Fruit fly (Drosophila melanogaster) whole organism, embryonic: Measurements from ENCODE around the gene p24-1.
A peak's percentile ranks its signal among the peaks of the same experiment; 100 is the strongest.

ENCODE experiments used
- CG10147 ChIP-seq: fragments of 200-800 bp; sonication (Bioruptor generic); optimal IDR thresholded peaks from 2 replicates; lab custom pipeline; 2019; ENCODE audit warnings: missing biosample characterization, mild to moderate bottlenecking, missing genetic modification characterization, moderate library complexity
- CG12744 ChIP-seq: fragments of 200-800 bp; sonication (Bioruptor generic); optimal IDR thresholded peaks from 2 replicates; lab custom pipeline; 2016; ENCODE audit warnings: missing biosample characterization, missing genetic modification characterization
- CG12769 ChIP-seq: fragments of 200-800 bp; sonication (Bioruptor generic); optimal IDR thresholded peaks from 2 replicates; lab custom pipeline; 2019; ENCODE audit warnings: missing biosample characterization, mild to moderate bottlenecking, missing genetic modification characterization, moderate library complexity
- CG13624 ChIP-seq: fragments of 200-800 bp; sonication (Bioruptor generic); optimal IDR thresholded peaks from 2 replicates; lab custom pipeline; 2016; ENCODE audit warnings: missing biosample characterization, missing genetic modification characterization
- CG14667 ChIP-seq: fragments of 200-800 bp; sonication (Bioruptor generic); IDR thresholded peaks from 2 replicates; pipeline ENCODE4 v1.3.6; 2022; ENCODE audit warnings: missing biosample characterization, missing genetic modification characterization
- CG1603 ChIP-seq: fragments of 200-800 bp; sonication (Bioruptor generic); optimal IDR thresholded peaks from 2 replicates; lab custom pipeline; 2019; ENCODE audit warnings: missing biosample characterization, mild to moderate bottlenecking, missing genetic modification characterization, moderate library complexity
- CG17186 ChIP-seq: fragments of 200-800 bp; sonication (Bioruptor generic); optimal IDR thresholded peaks from 3 replicates; lab custom pipeline; 2017; ENCODE audit warnings: missing biosample characterization, missing genetic modification reagents, missing genetic modification characterization
- CG17328 ChIP-seq: fragments of 200-800 bp; sonication (Bioruptor generic); IDR thresholded peaks from 2 replicates; pipeline ENCODE4 v1.3.6; 2022; ENCODE audit warnings: missing biosample characterization, missing genetic modification characterization
- CG18619 ChIP-seq: fragments of 200-800 bp; sonication (Bioruptor generic); optimal IDR thresholded peaks from 3 replicates; lab custom pipeline; 2017; ENCODE audit warnings: missing biosample characterization, mild to moderate bottlenecking, missing genetic modification characterization
- CG2116 ChIP-seq: fragments of 200-800 bp; sonication (Bioruptor generic); optimal IDR thresholded peaks from 3 replicates; lab custom pipeline; 2018; ENCODE audit warnings: missing biosample characterization, mild to moderate bottlenecking, missing genetic modification characterization
- CG31365 ChIP-seq: fragments of 200-800 bp; sonication (Bioruptor generic); optimal IDR thresholded peaks from 2 replicates; lab custom pipeline; 2018; ENCODE audit warnings: missing biosample characterization, mild to moderate bottlenecking, missing genetic modification characterization
- CG4328 ChIP-seq: fragments of 200-800 bp; sonication (Bioruptor generic); optimal IDR thresholded peaks from 3 replicates; lab custom pipeline; 2017; ENCODE audit warnings: missing biosample characterization, missing genetic modification reagents, missing genetic modification characterization
- CG4404 ChIP-seq: fragments of 200-800 bp; sonication (Bioruptor generic); IDR thresholded peaks from 2 replicates; pipeline ENCODE4 v1.3.6; 2022; ENCODE audit warnings: missing biosample characterization, missing genetic modification characterization
- CG6254 ChIP-seq: fragments of 200-800 bp; sonication (Bioruptor generic); optimal IDR thresholded peaks from 3 replicates; lab custom pipeline; 2017; ENCODE audit warnings: mild to moderate bottlenecking, missing biosample characterization, missing genetic modification reagents, missing genetic modification characterization
- CG6813 ChIP-seq: fragments of 200-800 bp; sonication (Bioruptor generic); optimal IDR thresholded peaks from 2 replicates; lab custom pipeline; 2017; ENCODE audit warnings: missing biosample characterization, missing genetic modification characterization, mild to moderate bottlenecking, moderate library complexity, missing genetic modification reagents
- CG8089 ChIP-seq: fragments of 200-800 bp; sonication (Bioruptor generic); optimal IDR thresholded peaks from 3 replicates; lab custom pipeline; 2016; ENCODE audit warnings: missing biosample characterization, missing genetic modification characterization
- CG8281 ChIP-seq: fragments of 200-800 bp; sonication (Bioruptor generic); optimal IDR thresholded peaks from 2 replicates; lab custom pipeline; 2018; ENCODE audit warnings: missing biosample characterization, mild to moderate bottlenecking, missing genetic modification characterization, moderate library complexity
- CG8388 ChIP-seq: fragments of 200-800 bp; sonication (Bioruptor generic); optimal IDR thresholded peaks from 2 replicates; lab custom pipeline; 2019; ENCODE audit warnings: missing biosample characterization, mild to moderate bottlenecking, missing genetic modification characterization, moderate library complexity
- CG8478 ChIP-seq: fragments of >200 bp; optimal IDR thresholded peaks from 2 replicates; lab custom pipeline; 2018
- CG9437 ChIP-seq: fragments of 200-800 bp; sonication (Bioruptor generic); optimal IDR thresholded peaks from 2 replicates; lab custom pipeline; 2018; ENCODE audit warnings: missing biosample characterization, mild to moderate bottlenecking, missing genetic modification characterization
- CG9727 ChIP-seq: fragments of 200-800 bp; sonication (Bioruptor generic); optimal IDR thresholded peaks from 3 replicates; lab custom pipeline; 2017; ENCODE audit warnings: missing biosample characterization, mild to moderate bottlenecking, missing genetic modification characterization
- Chrac-16 ChIP-seq: fragments of 200-800 bp; sonication (Bioruptor generic); optimal IDR thresholded peaks from 3 replicates; lab custom pipeline; 2016; ENCODE audit warnings: missing biosample characterization, missing genetic modification characterization
- CoRest ChIP-seq: fragments of 200-800 bp; sonication (Bioruptor generic); optimal IDR thresholded peaks from 3 replicates; lab custom pipeline; 2018; ENCODE audit warnings: missing biosample characterization, mild to moderate bottlenecking, missing genetic modification characterization, moderate library complexity
- E2f2 ChIP-seq: fragments of 200-800 bp; sonication (Bioruptor generic); IDR thresholded peaks from 2 replicates; pipeline ENCODE4 v1.3.6; 2022; ENCODE audit warnings: missing biosample characterization, missing genetic modification characterization
- Fer1 ChIP-seq: fragments of 200-800 bp; sonication (Bioruptor generic); optimal IDR thresholded peaks from 2 replicates; lab custom pipeline; 2017; ENCODE audit warnings: missing biosample characterization, mild to moderate bottlenecking, missing genetic modification characterization
- Hsf ChIP-seq: fragments of 200-800 bp; sonication (Bioruptor generic); optimal IDR thresholded peaks from 3 replicates; lab custom pipeline; 2016; ENCODE audit warnings: missing biosample characterization, missing genetic modification characterization
- Max ChIP-seq: fragments of 200-800 bp; sonication (Bioruptor generic); optimal IDR thresholded peaks from 2 replicates; lab custom pipeline; 2016; ENCODE audit warnings: missing biosample characterization, mild to moderate bottlenecking, missing genetic modification characterization
- Meics ChIP-seq: fragments of 200-800 bp; sonication (Bioruptor generic); optimal IDR thresholded peaks from 2 replicates; lab custom pipeline; 2017; ENCODE audit warnings: missing biosample characterization, mild to moderate bottlenecking, missing genetic modification characterization
- NC2β ChIP-seq: fragments of 200-800 bp; sonication (Bioruptor generic); optimal IDR thresholded peaks from 2 replicates; lab custom pipeline; 2016; ENCODE audit warnings: missing biosample characterization, missing genetic modification characterization
- Sin3A ChIP-seq: fragments of >200 bp; optimal IDR thresholded peaks from 2 replicates; lab custom pipeline; 2018
- Ssrp ChIP-seq: fragments of 200-800 bp; sonication (Bioruptor generic); optimal IDR thresholded peaks from 2 replicates; lab custom pipeline; 2018; ENCODE audit warnings: missing biosample characterization, mild to moderate bottlenecking, missing genetic modification characterization, moderate library complexity
- TFAM ChIP-seq: fragments of 200-800 bp; sonication (Bioruptor generic); optimal IDR thresholded peaks from 2 replicates; lab custom pipeline; 2017; ENCODE audit warnings: missing biosample characterization, missing genetic modification characterization, inconsistent platforms
- Vsx1 ChIP-seq: fragments of 200-800 bp; sonication (Bioruptor generic); optimal IDR thresholded peaks from 2 replicates; lab custom pipeline; 2017; ENCODE audit warnings: missing biosample characterization, mild to moderate bottlenecking, missing genetic modification characterization, missing genetic modification reagents
- ab ChIP-seq: fragments of 200-800 bp; sonication (Bioruptor generic); optimal IDR thresholded peaks from 2 replicates; lab custom pipeline; 2016; ENCODE audit warnings: missing biosample characterization, missing genetic modification characterization
- bcd ChIP-seq: fragments of 200-800 bp; sonication (Bioruptor generic); optimal IDR thresholded peaks from 2 replicates; lab custom pipeline; 2017; ENCODE audit warnings: missing biosample characterization, mild to moderate bottlenecking, missing genetic modification characterization
- btn ChIP-seq: fragments of 200-800 bp; sonication (Bioruptor generic); optimal IDR thresholded peaks from 2 replicates; lab custom pipeline; 2016; ENCODE audit warnings: missing biosample characterization, missing genetic modification characterization
- exex ChIP-seq: fragments of 200-800 bp; sonication (Bioruptor generic); optimal IDR thresholded peaks from 4 replicates; lab custom pipeline; 2018; ENCODE audit warnings: missing biosample characterization, mild to moderate bottlenecking, missing genetic modification characterization, moderate library complexity
- fd96Cb ChIP-seq: fragments of 200-800 bp; sonication (Bioruptor generic); optimal IDR thresholded peaks from 2 replicates; lab custom pipeline; 2018; ENCODE audit warnings: missing biosample characterization, mild to moderate bottlenecking, missing genetic modification characterization, moderate library complexity
- h ChIP-seq: fragments of >200 bp; optimal IDR thresholded peaks from 2 replicates; lab custom pipeline; 2017
- kni ChIP-seq: fragments of 200-800 bp; sonication (Bioruptor generic); optimal IDR thresholded peaks from 3 replicates; lab custom pipeline; 2017; ENCODE audit warnings: mild to moderate bottlenecking, missing biosample characterization, missing genetic modification reagents, missing genetic modification characterization
- lab ChIP-seq: fragments of 200-800 bp; sonication (Bioruptor generic); optimal IDR thresholded peaks from 3 replicates; lab custom pipeline; 2017; ENCODE audit warnings: missing biosample characterization, missing genetic modification characterization, mild to moderate bottlenecking, moderate library complexity, missing genetic modification reagents
- lola ChIP-seq, 3 experiments: fragments of >200 bp in 2 of 3; fragments of 200-800 bp in 1 of 3; sonication (Bioruptor generic) in 1 of 3; optimal IDR thresholded peaks; 2 replicates each; lab custom pipeline; 2017 to 2019; ENCODE audit warnings: missing biosample characterization in 3 of 3, missing genetic modification characterization in 3 of 3, mild to moderate bottlenecking in 1 of 3, moderate library complexity in 1 of 3
- mirr ChIP-seq: fragments of 200-800 bp; sonication (Bioruptor generic); optimal IDR thresholded peaks from 3 replicates; lab custom pipeline; 2018; ENCODE audit warnings: missing biosample characterization, mild to moderate bottlenecking, missing genetic modification characterization
- mld ChIP-seq: fragments of 200-800 bp; sonication (Bioruptor generic); IDR thresholded peaks from 3 replicates; pipeline ENCODE4 v1.3.6; 2022; ENCODE audit warnings: missing biosample characterization, missing genetic modification characterization; ENCODE audit not compliant: partially characterized antibody
- rib ChIP-seq: fragments of 200-800 bp; sonication (Bioruptor generic); IDR thresholded peaks from 2 replicates; pipeline ENCODE4 v1.3.6; 2022; ENCODE audit warnings: missing biosample characterization, missing genetic modification characterization
- sens ChIP-seq: fragments of 200-800 bp; sonication (Bioruptor generic); peaks from one replicate; lab custom pipeline; 2016; ENCODE audit warnings: missing biosample characterization, missing genetic modification characterization
- seq ChIP-seq: fragments of 200-800 bp; sonication (Bioruptor generic); IDR thresholded peaks from 2 replicates; pipeline ENCODE4 v1.3.6; 2022; ENCODE audit warnings: missing biosample characterization, missing genetic modification characterization
- stc ChIP-seq: fragments of 200-800 bp; sonication (Bioruptor generic); IDR thresholded peaks from 2 replicates; pipeline ENCODE4 v1.3.6; 2022; ENCODE audit warnings: missing biosample characterization, missing genetic modification characterization
- vfl ChIP-seq: fragments of 200-800 bp; sonication (Bioruptor generic); optimal IDR thresholded peaks from 2 replicates; lab custom pipeline; 2016; ENCODE audit warnings: missing biosample characterization, missing genetic modification characterization
- wdn ChIP-seq: fragments of 200-800 bp; sonication (Bioruptor generic); IDR thresholded peaks from 2 replicates; pipeline ENCODE4 v1.3.6; 2022; ENCODE audit warnings: missing biosample characterization, missing genetic modification characterization
- zfh2 ChIP-seq: fragments of 200-800 bp; sonication (Bioruptor generic); optimal IDR thresholded peaks from 2 replicates; lab custom pipeline; 2016; ENCODE audit warnings: missing biosample characterization, missing genetic modification characterization

p24-1 gene

dm6 chrX:11848507-11849264 lies 3.6 kb downstream of the p24-1 start (continued):
- TF ChIP-seq exex (tag; lab: Kevin White, UChicago) (no peak), CG6254 (no peak), h (lab: Kevin White, UChicago) (no peak), kni (GFP tag; lab: Kevin White, UChicago) (no peak), Sin3A (lab: Kevin White, UChicago) (no peak), seq (GFP tag; lab: Robert Waterston, UW) (peak; percentile 26; the same call in 1 of the 2 replicates), CG8478 (no peak), Vsx1 (GFP tag; lab: Kevin White, UChicago) (peak; percentile 36), rib (GFP tag; lab: Robert Waterston, UW) (no peak), fd96Cb (tag; lab: Kevin White, UChicago) (peak; percentile 52), CoRest (tag; lab: Kevin White, UChicago) (peak; percentile 60), E2f2 (no peak), CG8281 (tag; lab: Kevin White, UChicago) (no peak), Meics (GFP tag; lab: Kevin White, UChicago) (peak; percentile 44), CG4328 (GFP tag; lab: Kevin White, UChicago) (no peak), ab (GFP tag; lab: Kevin White, UChicago) (no peak), CG1603 (no peak), Hsf (GFP tag; lab: Kevin White, UChicago) (no peak), mirr (GFP tag; lab: Kevin White, UChicago) (peak; percentile 59), CG8089 (GFP tag; lab: Kevin White, UChicago) (no peak), vfl (no peak), CG10147 (peak; percentile 5), CG17186 (GFP tag; lab: Kevin White, UChicago) (no peak), CG9437 (peak; percentile 14), Ssrp (tag; lab: Kevin White, UChicago) (no peak), CG31365 (tag; lab: Kevin White, UChicago) (no peak), bcd (peak; percentile 8), mld (GFP tag; lab: Robert Waterston, UW) (no peak), CG17328 (peak; percentile 57), CG13624 (GFP tag; lab: Kevin White, UChicago) (no peak), CG12744 (GFP tag; lab: Kevin White, UChicago) (no peak), lola (GFP tag; optimal IDR thresholded peaks at IDR 0.05; lab: Kevin White, UChicago) (no peak), CG8388 (GFP tag; lab: Kevin White, UChicago) (peak; percentile 37), lab (peak; percentile 53), NC2β (GFP tag; lab: Kevin White, UChicago) (no peak), CG14667 (GFP tag; lab: Robert Waterston, UW) (no peak), CG12769 (tag; lab: Kevin White, UChicago) (peak; percentile 40), CG2116 (GFP tag; lab: Kevin White, UChicago) (no peak), Fer1 (GFP tag; lab: Kevin White, UChicago) (peak; percentile 42), CG9727 (GFP tag; lab: Kevin White, UChicago) (peak; percentile 16), Chrac-16 (GFP tag; lab: Kevin White, UChicago) (no peak), stc (GFP tag; lab: Robert Waterston, UW) (peak; percentile 77), wdn (GFP tag; lab: Robert Waterston, UW) (no peak), CG18619 (no peak), btn (GFP tag; lab: Kevin White, UChicago) (no peak), sens (GFP tag; lab: Kevin White, UChicago) (peak; percentile 18), zfh2 (GFP tag; lab: Kevin White, UChicago) (no peak), Max (GFP tag; lab: Kevin White, UChicago) (no peak), TFAM (GFP tag; lab: Kevin White, UChicago) (no peak), CG4404 (GFP tag; lab: Robert Waterston, UW) (no peak), CG6813 (GFP tag; lab: Kevin White, UChicago) (no peak)
